Worm (Caenorhabditis elegans): ENCODE measurements around the gene C18D11.6.

ce11 chrIII:11811839-11812238 is 1.5 kb downstream of the C18D11.6 start:
- no peak for TF ChIP-seq nhr-237 (tag; optimal IDR thresholded peaks at IDR 0.05)
- TF ChIP-seq C34F6.9 (tag; optimal IDR thresholded peaks at IDR 0.05), result no peak
- no peak for TF ChIP-seq skn-1 (tag; optimal IDR thresholded peaks at IDR 0.05)
- TF ChIP-seq ama-1 (optimal IDR thresholded peaks at IDR 0.05), result no peak
- no peak for TF ChIP-seq unc-55 (GFP tag; optimal IDR thresholded peaks at IDR 0.05)
- no peak for TF ChIP-seq unc-39 (tag; optimal IDR thresholded peaks at IDR 0.05)
- no peak for TF ChIP-seq ztf-4 (tag; optimal IDR thresholded peaks at IDR 0.05)
- TF ChIP-seq elt-3 (tag; optimal IDR thresholded peaks at IDR 0.05), result no peak
- TF ChIP-seq blmp-1 (tag; optimal IDR thresholded peaks at IDR 0.05; ENCODE audit: insufficient read depth), result no peak
- no peak for TF ChIP-seq aly-2 (tag; optimal IDR thresholded peaks at IDR 0.05)
- no peak for TF ChIP-seq nhr-12 (tag; optimal IDR thresholded peaks at IDR 0.05)
- no peak for TF ChIP-seq ztf-11 (tag; optimal IDR thresholded peaks at IDR 0.05)
- no peak for TF ChIP-seq nhr-77 (tag; optimal IDR thresholded peaks at IDR 0.05)

Data from whole organism, L2 larva.